Fruit fly (Drosophila melanogaster) whole organism, embryonic: Measurements from ENCODE around the gene Mvl.

Experiments used
- Abd-B ChIP-seq: fragments of 200-800 bp; sonication (Bioruptor generic); optimal IDR thresholded peaks from 2 replicates; lab custom pipeline; 2018; ENCODE audit warnings: missing biosample characterization, mild to moderate bottlenecking, missing genetic modification characterization, moderate library complexity
- B-H1 ChIP-seq: fragments of 200-800 bp; sonication (Bioruptor generic); IDR thresholded peaks from 3 replicates; pipeline ENCODE4 v1.3.6; 2022; ENCODE audit warnings: missing biosample characterization, missing genetic modification characterization
- CG10959 ChIP-seq: fragments of 200-800 bp; sonication (Bioruptor generic); IDR thresholded peaks from 2 replicates; pipeline ENCODE4 v1.3.6; 2022; ENCODE audit warnings: missing biosample characterization, missing genetic modification characterization
- CG11247 ChIP-seq: fragments of 200-800 bp; sonication (Bioruptor generic); IDR thresholded peaks from 2 replicates; pipeline ENCODE4 v1.3.6; 2022; ENCODE audit warnings: missing biosample characterization, missing genetic modification characterization
- CG12155 ChIP-seq: fragments of 200-800 bp; sonication (Bioruptor generic); optimal IDR thresholded peaks from 3 replicates; lab custom pipeline; 2016; ENCODE audit warnings: missing biosample characterization, missing genetic modification characterization
- CG12299 ChIP-seq: fragments of 200-800 bp; sonication (Bioruptor generic); optimal IDR thresholded peaks from 2 replicates; lab custom pipeline; 2018; ENCODE audit warnings: missing biosample characterization, mild to moderate bottlenecking, missing genetic modification characterization
- CG12659 ChIP-seq: fragments of 200-800 bp; sonication (Bioruptor generic); optimal IDR thresholded peaks from 3 replicates; lab custom pipeline; 2017; ENCODE audit warnings: mild to moderate bottlenecking, missing biosample characterization, missing genetic modification reagents, missing genetic modification characterization
- CG15601 ChIP-seq: fragments of 200-800 bp; sonication (Bioruptor generic); optimal IDR thresholded peaks from 3 replicates; lab custom pipeline; 2019; ENCODE audit warnings: missing biosample characterization, mild to moderate bottlenecking, missing genetic modification characterization, moderate library complexity
- CG17802 ChIP-seq: fragments of 200-800 bp; sonication (Bioruptor generic); optimal IDR thresholded peaks from 2 replicates; lab custom pipeline; 2018; ENCODE audit warnings: missing biosample characterization, mild to moderate bottlenecking, missing genetic modification characterization, moderate library complexity
- CG32532 ChIP-seq: fragments of 200-800 bp; sonication (Bioruptor generic); IDR thresholded peaks from 2 replicates; pipeline ENCODE4 v1.3.6; 2022; ENCODE audit warnings: missing biosample characterization, missing genetic modification characterization
- CG32767 ChIP-seq: fragments of 200-800 bp; sonication (Bioruptor generic); IDR thresholded peaks from 2 replicates; pipeline ENCODE4 v1.3.6; 2022; ENCODE audit warnings: missing biosample characterization, missing genetic modification characterization
- CG3726 ChIP-seq: fragments of 200-800 bp; sonication (Bioruptor generic); IDR thresholded peaks from 3 replicates; pipeline ENCODE4, ENCODE4 v1.3.6; 2022; ENCODE audit warnings: missing biosample characterization, missing genetic modification characterization
- CG4617 ChIP-seq: fragments of 200-800 bp; sonication (Bioruptor generic); optimal IDR thresholded peaks from 3 replicates; lab custom pipeline; 2016; ENCODE audit warnings: missing biosample characterization, missing genetic modification characterization, borderline replicate concordance
- CG4730 ChIP-seq: fragments of 200-800 bp; sonication (Bioruptor generic); IDR thresholded peaks from 2 replicates; pipeline ENCODE4 v1.3.6; 2022; ENCODE audit warnings: missing biosample characterization, missing genetic modification characterization
- CG7786 ChIP-seq: fragments of 200-800 bp; sonication (Bioruptor generic); optimal IDR thresholded peaks from 2 replicates; lab custom pipeline; 2016; ENCODE audit warnings: missing biosample characterization, missing genetic modification characterization
- CG8478 ChIP-seq: fragments of >200 bp; optimal IDR thresholded peaks from 2 replicates; lab custom pipeline; 2018
- CG8765 ChIP-seq: fragments of 200-800 bp; sonication (Bioruptor generic); IDR thresholded peaks from 2 replicates; pipeline ENCODE4 v1.3.6; 2022; ENCODE audit warnings: missing biosample characterization, missing genetic modification characterization
- CG9437 ChIP-seq: fragments of 200-800 bp; sonication (Bioruptor generic); optimal IDR thresholded peaks from 2 replicates; lab custom pipeline; 2018; ENCODE audit warnings: missing biosample characterization, mild to moderate bottlenecking, missing genetic modification characterization
- Fer3 ChIP-seq: fragments of 200-800 bp; sonication (Bioruptor generic); optimal IDR thresholded peaks from 2 replicates; lab custom pipeline; 2018; ENCODE audit warnings: missing biosample characterization, mild to moderate bottlenecking, missing genetic modification characterization, moderate library complexity
- GATAe ChIP-seq: fragments of 200-800 bp; sonication (Bioruptor generic); conservative IDR thresholded peaks from 2 replicates; pipeline ENCODE4 v1.3.6; 2022; ENCODE audit warnings: missing biosample characterization, missing genetic modification characterization
- Lim3 ChIP-seq: fragments of 200-800 bp; sonication (Bioruptor generic); IDR thresholded peaks from 2 replicates; pipeline ENCODE4 v1.3.6; 2022; ENCODE audit warnings: missing biosample characterization, missing genetic modification characterization
- Max ChIP-seq: fragments of 200-800 bp; sonication (Bioruptor generic); optimal IDR thresholded peaks from 2 replicates; lab custom pipeline; 2016; ENCODE audit warnings: missing biosample characterization, mild to moderate bottlenecking, missing genetic modification characterization
- Mrtf ChIP-seq: fragments of 200-800 bp; sonication (Bioruptor generic); IDR thresholded peaks from 3 replicates; pipeline ENCODE4 v1.3.6; 2022; ENCODE audit warnings: missing biosample characterization, missing genetic modification characterization
- NC2α ChIP-seq: fragments of 200-800 bp; sonication (Bioruptor generic); optimal IDR thresholded peaks from 2 replicates; lab custom pipeline; 2016; ENCODE audit warnings: missing biosample characterization, missing genetic modification characterization
- Opbp ChIP-seq: fragments of 200-800 bp; sonication (Bioruptor generic); IDR thresholded peaks from 3 replicates; pipeline ENCODE4 v1.3.6; 2022; ENCODE audit warnings: missing biosample characterization, missing genetic modification characterization; ENCODE audit not compliant: partially characterized antibody
- Spps ChIP-seq: fragments of 200-800 bp; sonication (Bioruptor generic); optimal IDR thresholded peaks from 2 replicates; lab custom pipeline; 2018; ENCODE audit warnings: missing biosample characterization, mild to moderate bottlenecking, missing genetic modification characterization
- Trl ChIP-seq, 3 experiments: fragments of >200 bp in 2 of 3; fragments of 200-800 bp in 1 of 3; sonication (Bioruptor generic) in 1 of 3; optimal IDR thresholded peaks; 2 replicates in 1 of 3; 3 replicates in 2 of 3; lab custom pipeline; 2016 to 2017; ENCODE audit warnings: missing biosample characterization in 1 of 3, missing genetic modification characterization in 1 of 3
- ab ChIP-seq: fragments of 200-800 bp; sonication (Bioruptor generic); optimal IDR thresholded peaks from 2 replicates; lab custom pipeline; 2016; ENCODE audit warnings: missing biosample characterization, missing genetic modification characterization
- ash1 ChIP-seq: fragments of 200-800 bp; sonication (Bioruptor generic); optimal IDR thresholded peaks from 2 replicates; lab custom pipeline; 2018; ENCODE audit warnings: missing biosample characterization, mild to moderate bottlenecking, missing genetic modification characterization
- en ChIP-seq: fragments of 200-800 bp; sonication (Bioruptor generic); optimal IDR thresholded peaks from 2 replicates; lab custom pipeline; 2016; ENCODE audit warnings: missing biosample characterization, missing genetic modification characterization
- grau ChIP-seq: fragments of 200-800 bp; optimal IDR thresholded peaks from 3 replicates; lab custom pipeline; 2019; ENCODE audit warnings: missing biosample characterization, mild to moderate bottlenecking, missing genetic modification characterization, moderate library complexity
- hth ChIP-seq: fragments of >200 bp; optimal IDR thresholded peaks from 2 replicates; lab custom pipeline; 2017; ENCODE audit warnings: inconsistent platforms
- lov ChIP-seq, 2 experiments: fragments of 200-800 bp in 1 of 2; fragments of >200 bp in 1 of 2; sonication (Bioruptor generic) in 1 of 2; IDR thresholded peaks in 1 of 2; optimal IDR thresholded peaks in 1 of 2; 2 replicates in 1 of 2; 3 replicates in 1 of 2; pipeline versions ENCODE4 v1.3.6 to Lab custom; 2017 to 2022; ENCODE audit warnings: missing biosample characterization in 1 of 2, missing genetic modification characterization in 1 of 2
- nerfin-2 ChIP-seq: fragments of 200-800 bp; sonication (Bioruptor generic); IDR thresholded peaks from 2 replicates; pipeline ENCODE4 v1.3.6; 2022; ENCODE audit warnings: missing biosample characterization, missing genetic modification characterization; ENCODE audit not compliant: partially characterized antibody
- psq ChIP-seq: fragments of 200-800 bp; sonication (Bioruptor generic); optimal IDR thresholded peaks from 2 replicates; lab custom pipeline; 2017; ENCODE audit warnings: missing biosample characterization, missing genetic modification characterization
- so ChIP-seq: fragments of 200-800 bp; sonication (Bioruptor generic); IDR thresholded peaks from 3 replicates; pipeline ENCODE4 v1.3.6; 2022; ENCODE audit warnings: missing biosample characterization, missing genetic modification characterization
- ssp ChIP-seq: fragments of 200-800 bp; sonication (Bioruptor generic); IDR thresholded peaks from 2 replicates; pipeline ENCODE4 v1.3.6; 2022; ENCODE audit warnings: missing biosample characterization, missing genetic modification characterization
- stwl ChIP-seq: fragments of 200-800 bp; sonication (Bioruptor generic); optimal IDR thresholded peaks from 3 replicates; lab custom pipeline; 2018; ENCODE audit warnings: missing biosample characterization, mild to moderate bottlenecking, missing genetic modification characterization, moderate library complexity
- ttk ChIP-seq: fragments of 200-800 bp; sonication (Bioruptor generic); IDR thresholded peaks from 2 replicates; pipeline ENCODE4 v2.1.2; 2022; ENCODE audit warnings: missing biosample characterization, missing genetic modification characterization
- unc-4 ChIP-seq: fragments of 200-800 bp; sonication (Bioruptor generic); IDR thresholded peaks from 2 replicates; pipeline ENCODE4 v1.3.6; 2022; ENCODE audit warnings: missing biosample characterization, missing genetic modification characterization; ENCODE audit not compliant: partially characterized antibody

Mvl gene

dm6 chr3R:21107907-21108591 lies 47.4 kb upstream of the Mvl start, which contains the start of the genes Sec15 and rtet (continued):
- peak; percentile 44 for TF ChIP-seq stwl (tag; lab: Kevin White, UChicago)
- TF ChIP-seq CG9437 (GFP tag; lab: Kevin White, UChicago): peak; percentile 50
- TF ChIP-seq so: 0 out of 3 replicates have a peak, but pooled peaks have one; percentile 23
- no peak for TF ChIP-seq NC2α (GFP tag; lab: Kevin White, UChicago)
- TF ChIP-seq Trl (optimal IDR thresholded peaks at IDR 0.05; lab: Kevin White, UChicago): no peak
- TF ChIP-seq Trl (GFP tag; optimal IDR thresholded peaks at IDR 0.05; lab: Kevin White, UChicago): no peak
- TF ChIP-seq Opbp (GFP tag; lab: Robert Waterston, UW): peak; percentile 42
- TF ChIP-seq unc-4: peak; percentile 68
- TF ChIP-seq hth (lab: Kevin White, UChicago): no peak
- TF ChIP-seq CG7786 (GFP tag; lab: Kevin White, UChicago): peak; percentile 35
- peak; percentile 49 for TF ChIP-seq CG17802 (tag; lab: Kevin White, UChicago)
- TF ChIP-seq ssp (GFP tag; lab: Robert Waterston, UW): no peak
- TF ChIP-seq Lim3 (GFP tag; lab: Robert Waterston, UW): no peak
- TF ChIP-seq GATAe (GFP tag; lab: Robert Waterston, UW): no peak
- peak; percentile 17 for TF ChIP-seq CG4617
- no peak for TF ChIP-seq CG4730 (GFP tag; lab: Robert Waterston, UW)
- peak; percentile 50 for TF ChIP-seq Fer3 (tag; lab: Kevin White, UChicago)
- peak; percentile 70 for TF ChIP-seq CG12659 (GFP tag; lab: Kevin White, UChicago)
- no peak for TF ChIP-seq CG8765 (GFP tag; lab: Robert Waterston, UW)
- TF ChIP-seq ash1: no peak
- TF ChIP-seq CG10959: no peak
- TF ChIP-seq CG32767 (GFP tag; lab: Robert Waterston, UW): no peak
- TF ChIP-seq psq: peak; percentile 15
- peak; percentile 67; the same call in 1 of the 2 replicates for TF ChIP-seq CG32532
- TF ChIP-seq Abd-B (GFP tag; lab: Kevin White, UChicago): peak; percentile 35
- TF ChIP-seq nerfin-2 (GFP tag; lab: Robert Waterston, UW): peak; percentile 66
- TF ChIP-seq CG8478 (lab: Kevin White, UChicago): no peak
- TF ChIP-seq lov (optimal IDR thresholded peaks at IDR 0.05; lab: Kevin White, UChicago): no peak
- TF ChIP-seq lov (GFP tag; IDR thresholded peaks at IDR 0.05; lab: Robert Waterston, UW): peak; percentile 70; the same call in 1 of the 3 replicates
- TF ChIP-seq Mrtf (GFP tag; lab: Robert Waterston, UW): peak; percentile 49; the same call in 2 of the 3 replicates
- TF ChIP-seq en (GFP tag; lab: Kevin White, UChicago): no peak
- no peak for TF ChIP-seq ab (GFP tag; lab: Kevin White, UChicago)
- TF ChIP-seq Spps (tag; lab: Kevin White, UChicago): no peak
- TF ChIP-seq CG11247 (GFP tag; lab: Robert Waterston, UW): peak; percentile 53
- 0 out of 2 replicates have a peak, but pooled peaks have one; percentile 24 for TF ChIP-seq ttk (GFP tag; lab: Robert Waterston, UW)
- TF ChIP-seq CG12299: no peak
- peak; percentile 55 for TF ChIP-seq CG12155
- TF ChIP-seq CG3726 (GFP tag; lab: Robert Waterston, UW): no peak
- peak; percentile 52 for TF ChIP-seq Max (GFP tag; lab: Kevin White, UChicago)
- TF ChIP-seq CG15601 (tag; lab: Kevin White, UChicago): peak; percentile 70
- TF ChIP-seq B-H1: no peak; the same call in 2 of the 3 replicates
- TF ChIP-seq grau: peak; percentile 71
